5 worm cellular contexts compared by ENCODE assay signal in genomic region chrV:12596795-12597194, ce11.
A peak's percentile ranks its signal among the peaks of the same experiment; 100 is the strongest.
TF ChIP-seq lines count a peak whose summit lies in the region.

No protein-coding gene starts in this region.

TF ChIP-seq in whole organism, L1 larva, 84 proteins besides CTCF, POLR2A, EP300 and RAD21 (continues in another document):
- TF ChIP-seq snu-23 (GFP tag; optimal IDR thresholded peaks at IDR 0.05; lab: Kevin White, UChicago), result peak; percentile 71
- TF ChIP-seq dpl-1 (GFP tag; optimal IDR thresholded peaks at IDR 0.05; lab: Kevin White, UChicago), result peak in 2 of 3 experiments; percentile 33 to 34
- peak; percentile 22 for TF ChIP-seq nhr-77 (tag; optimal IDR thresholded peaks at IDR 0.05; lab: Kevin White, UChicago)
- peak; percentile 25 for TF ChIP-seq irx-1 (tag; optimal IDR thresholded peaks at IDR 0.05; lab: Kevin White, UChicago)
- TF ChIP-seq lsy-2 (tag; optimal IDR thresholded peaks at IDR 0.05; lab: Kevin White, UChicago), result peak; percentile 35 to 60
- peak; percentile 62 for TF ChIP-seq dsc-1 (tag; optimal IDR thresholded peaks at IDR 0.05; lab: Kevin White, UChicago)
- peak; percentile 22 for TF ChIP-seq snpc-4 (tag; optimal IDR thresholded peaks at IDR 0.05; lab: Kevin White, UChicago)
- TF ChIP-seq jun-1 (tag; optimal IDR thresholded peaks at IDR 0.05; lab: Kevin White, UChicago), result peak; percentile 41
- peak; percentile 66 for TF ChIP-seq C16A3.4 (tag; optimal IDR thresholded peaks at IDR 0.05; lab: Kevin White, UChicago)
- TF ChIP-seq pax-3 (tag; optimal IDR thresholded peaks at IDR 0.05; lab: Kevin White, UChicago), result peak; percentile 1
- TF ChIP-seq nhr-11 (tag; optimal IDR thresholded peaks at IDR 0.05; lab: Kevin White, UChicago), result no peak
- peak; percentile 24 for TF ChIP-seq tbx-2 (tag; optimal IDR thresholded peaks at IDR 0.05; lab: Kevin White, UChicago)
- TF ChIP-seq tlp-1 (tag; optimal IDR thresholded peaks at IDR 0.05; lab: Kevin White, UChicago), result no peak
- TF ChIP-seq mdl-1 (tag; optimal IDR thresholded peaks at IDR 0.05; lab: Kevin White, UChicago), result no peak
- TF ChIP-seq elt-3 (tag; optimal IDR thresholded peaks at IDR 0.05; lab: Kevin White, UChicago), result peak in 2 of 6 experiments; percentile 2 to 8
- peak in 1 of 2 experiments; percentile 61 for TF ChIP-seq ztf-11 (tag; optimal IDR thresholded peaks at IDR 0.05; lab: Kevin White, UChicago)
- TF ChIP-seq F16B12.6 (tag; optimal IDR thresholded peaks at IDR 0.05; lab: Kevin White, UChicago), result peak; percentile 21
- TF ChIP-seq vab-15 (tag; optimal IDR thresholded peaks at IDR 0.05; lab: Kevin White, UChicago), result peak; percentile 57

TF ChIP-seq in whole organism, L3 larva, 47 proteins besides CTCF, POLR2A, EP300 and RAD21 (continues in another document):
- TF ChIP-seq elt-2 (tag; optimal IDR thresholded peaks at IDR 0.05; lab: Kevin White, UChicago), result peak; percentile 45
- no peak for TF ChIP-seq elt-3 (tag; optimal IDR thresholded peaks at IDR 0.05; lab: Kevin White, UChicago)
- peak; percentile 51 for TF ChIP-seq nfya-1 (tag; optimal IDR thresholded peaks at IDR 0.05; lab: Kevin White, UChicago; ENCODE audit: insufficient read depth)
- TF ChIP-seq nhr-12 (tag; optimal IDR thresholded peaks at IDR 0.05; lab: Kevin White, UChicago), result no peak
- TF ChIP-seq nhr-25 (tag; optimal IDR thresholded peaks at IDR 0.05; lab: Kevin White, UChicago), result peak; percentile 71
- no peak for TF ChIP-seq zag-1 (tag; optimal IDR thresholded peaks at IDR 0.05; lab: Kevin White, UChicago)
- no peak for TF ChIP-seq daf-12 (tag; optimal IDR thresholded peaks at IDR 0.05; lab: Kevin White, UChicago)
- TF ChIP-seq egl-27 (tag; optimal IDR thresholded peaks at IDR 0.05; lab: Kevin White, UChicago), result peak; percentile 34
- TF ChIP-seq ceh-16 (tag; optimal IDR thresholded peaks at IDR 0.05; lab: Kevin White, UChicago), result no peak
- TF ChIP-seq ceh-82 (tag; optimal IDR thresholded peaks at IDR 0.05; lab: Kevin White, UChicago), result no peak
- TF ChIP-seq ceh-9 (tag; optimal IDR thresholded peaks at IDR 0.05; lab: Kevin White, UChicago), result no peak
- no peak for TF ChIP-seq R02D3.7 (tag; optimal IDR thresholded peaks at IDR 0.05; lab: Kevin White, UChicago)
- TF ChIP-seq pqm-1 (tag; optimal IDR thresholded peaks at IDR 0.05; lab: Kevin White, UChicago), result no peak
- TF ChIP-seq egl-5 (tag; optimal IDR thresholded peaks at IDR 0.05; lab: Kevin White, UChicago), result peak; percentile 77
- TF ChIP-seq mml-1 (tag; optimal IDR thresholded peaks at IDR 0.05; lab: Kevin White, UChicago), result no peak
- no peak for TF ChIP-seq ceh-28 (tag; optimal IDR thresholded peaks at IDR 0.05; lab: Kevin White, UChicago)
- no peak for TF ChIP-seq nhr-11 (tag; optimal IDR thresholded peaks at IDR 0.05; lab: Kevin White, UChicago)
- TF ChIP-seq elt-1 (tag; optimal IDR thresholded peaks at IDR 0.05; lab: Kevin White, UChicago), result no peak
- no peak for TF ChIP-seq ZK546.5 (tag; optimal IDR thresholded peaks at IDR 0.05; lab: Kevin White, UChicago)
- TF ChIP-seq fos-1 (tag; optimal IDR thresholded peaks at IDR 0.05; lab: Kevin White, UChicago), result no peak

TF ChIP-seq in whole organism, early embryonic, 17 proteins besides CTCF, POLR2A, EP300 and RAD21:
- peak; percentile 30 for TF ChIP-seq hnd-1 (tag; optimal IDR thresholded peaks at IDR 0.05; lab: Kevin White, UChicago)
- peak; percentile 45 for TF ChIP-seq ceh-36 (tag; optimal IDR thresholded peaks at IDR 0.05; lab: Kevin White, UChicago)
- TF ChIP-seq hmg-4 (GFP tag; optimal IDR thresholded peaks at IDR 0.05; lab: Kevin White, UChicago), result peak; percentile 90
- TF ChIP-seq scrt-1 (GFP tag; IDR thresholded peaks at IDR 0.05; lab: Robert Waterston, UW), result peak; percentile 71
- no peak for TF ChIP-seq ama-1 (optimal IDR thresholded peaks at IDR 0.05; lab: Kevin White, UChicago)
- peak; percentile 47 for TF ChIP-seq tbx-37 (GFP tag; conservative IDR thresholded peaks at IDR 0.05; lab: Robert Waterston, UW)
- TF ChIP-seq aly-1 (tag; optimal IDR thresholded peaks at IDR 0.05; lab: Kevin White, UChicago), result peak; percentile 80
- TF ChIP-seq ceh-13 (GFP tag; optimal IDR thresholded peaks at IDR 0.05; lab: Kevin White, UChicago), result peak; percentile 62
- TF ChIP-seq F13C5.2 (tag; optimal IDR thresholded peaks at IDR 0.05; lab: Kevin White, UChicago), result peak; percentile 85
- TF ChIP-seq flt-1 (GFP tag; IDR thresholded peaks at IDR 0.05; lab: Robert Waterston, UW), result peak; percentile 76
- peak; percentile 43 for TF ChIP-seq hmbx-1 (tag; optimal IDR thresholded peaks at IDR 0.05; lab: Kevin White, UChicago)
- no peak; the same call in 1 of the 2 replicates for TF ChIP-seq pes-1 (GFP tag; IDR thresholded peaks at IDR 0.05; lab: Robert Waterston, UW)
- TF ChIP-seq B0310.2 (tag; optimal IDR thresholded peaks at IDR 0.05; lab: Kevin White, UChicago), result peak; percentile 42
- peak; percentile 77 for TF ChIP-seq sea-1 (GFP tag; conservative IDR thresholded peaks at IDR 0.05; lab: Robert Waterston, UW)
- TF ChIP-seq ets-7 (tag; optimal IDR thresholded peaks at IDR 0.05; lab: Kevin White, UChicago), result peak; percentile 19
- TF ChIP-seq tra-4 (tag; optimal IDR thresholded peaks at IDR 0.05; lab: Kevin White, UChicago), result peak; percentile 65
- TF ChIP-seq tbx-11 (GFP tag; IDR thresholded peaks at IDR 0.05; lab: Robert Waterston, UW), result no peak

TF ChIP-seq in whole organism, midembryonic, 9 proteins besides CTCF, POLR2A, EP300 and RAD21:
- peak; percentile 78 for TF ChIP-seq ztf-23 (GFP tag; IDR thresholded peaks at IDR 0.05; lab: Robert Waterston, UW)
- TF ChIP-seq ztf-29 (GFP tag; IDR thresholded peaks at IDR 0.05; lab: Robert Waterston, UW), result peak; percentile 82
- TF ChIP-seq flt-1 (GFP tag; IDR thresholded peaks at IDR 0.05; lab: Robert Waterston, UW), result peak; percentile 87
- 0 out of 2 replicates have a peak, but pooled peaks have one; percentile 49 for TF ChIP-seq klf-2 (GFP tag; conservative IDR thresholded peaks at IDR 0.05; lab: Robert Waterston, UW)
- peak; percentile 69; the same call in 1 of the 2 replicates for TF ChIP-seq T22C8.4 (GFP tag; IDR thresholded peaks at IDR 0.05; lab: Robert Waterston, UW)
- peak; percentile 15 for TF ChIP-seq med-1 (GFP tag; optimal IDR thresholded peaks at IDR 0.05; lab: Kevin White, UChicago; ENCODE audit: insufficient read depth)
- peak; percentile 80; the same call in 1 of the 2 replicates for TF ChIP-seq tab-1 (GFP tag; IDR thresholded peaks at IDR 0.05; lab: Robert Waterston, UW)
- peak; percentile 48; the same call in 1 of the 2 replicates for TF ChIP-seq ref-1 (GFP tag; conservative IDR thresholded peaks at IDR 0.05; lab: Robert Waterston, UW)
- peak; percentile 58 for TF ChIP-seq cog-1 (tag; optimal IDR thresholded peaks at IDR 0.05; lab: Kevin White, UChicago)

TF ChIP-seq in whole organism, young adult, 124 proteins besides CTCF, POLR2A, EP300 and RAD21 (continues in another document):
- peak; percentile 61 for TF ChIP-seq lin-54 (GFP tag; optimal IDR thresholded peaks at IDR 0.05; lab: Kevin White, UChicago)
- no peak for TF ChIP-seq ceh-40 (GFP tag; IDR thresholded peaks at IDR 0.05; lab: Robert Waterston, UW)
- peak; percentile 27 for TF ChIP-seq lsl-1 (GFP tag; optimal IDR thresholded peaks at IDR 0.05; lab: Kevin White, UChicago)
- TF ChIP-seq lir-1 (GFP tag; conservative IDR thresholded peaks at IDR 0.05; lab: Robert Waterston, UW), result no peak
- peak; percentile 44 for TF ChIP-seq nhr-80 (tag; optimal IDR thresholded peaks at IDR 0.05; lab: Kevin White, UChicago)
- TF ChIP-seq ztf-22 (GFP tag; optimal IDR thresholded peaks at IDR 0.05; lab: Kevin White, UChicago), result no peak
- peak; percentile 89 for TF ChIP-seq tbp1 (GFP tag; optimal IDR thresholded peaks at IDR 0.05; lab: Kevin White, UChicago)
- TF ChIP-seq cebp-1 (GFP tag; IDR thresholded peaks at IDR 0.05; lab: Robert Waterston, UW), result no peak
- peak; percentile 58 for TF ChIP-seq cebp-1 (tag; optimal IDR thresholded peaks at IDR 0.05; lab: Kevin White, UChicago)
- peak; percentile 84 for TF ChIP-seq ZK185.1 (tag; optimal IDR thresholded peaks at IDR 0.05; lab: Kevin White, UChicago; ENCODE audit: poor library complexity, severe bottlenecking)
- TF ChIP-seq dpff-1 (tag; optimal IDR thresholded peaks at IDR 0.05; lab: Kevin White, UChicago), result no peak
- TF ChIP-seq lin-26 (GFP tag; IDR thresholded peaks at IDR 0.05; lab: Robert Waterston, UW), result peak; percentile 86
- no peak for TF ChIP-seq tlf-1 (GFP tag; optimal IDR thresholded peaks at IDR 0.05; lab: Kevin White, UChicago)
- TF ChIP-seq unc-62 (GFP tag; optimal IDR thresholded peaks at IDR 0.05; lab: Kevin White, UChicago), result no peak
- TF ChIP-seq egl-44 (GFP tag; IDR thresholded peaks at IDR 0.05; lab: Robert Waterston, UW), result peak; percentile 49; the same call in 1 of the 2 replicates
- peak; percentile 55 for TF ChIP-seq hrde-1 (tag; optimal IDR thresholded peaks at IDR 0.05; lab: Kevin White, UChicago; ENCODE audit: borderline replicate concordance)
- TF ChIP-seq B0019.2 (GFP tag; conservative IDR thresholded peaks at IDR 0.05; lab: Robert Waterston, UW), result no peak
- peak; percentile 53 for TF ChIP-seq snpc-3.4 (tag; optimal IDR thresholded peaks at IDR 0.05; lab: Kevin White, UChicago)
- peak; percentile 64 for TF ChIP-seq rpc-1 (optimal IDR thresholded peaks at IDR 0.05; lab: Kevin White, UChicago)
- TF ChIP-seq rpc-1 (tag; optimal IDR thresholded peaks at IDR 0.05; lab: Kevin White, UChicago), result peak; percentile 78
- peak; percentile 75; the same call in 1 of the 2 replicates for TF ChIP-seq nfyb-1 (GFP tag; IDR thresholded peaks at IDR 0.05; lab: Robert Waterston, UW)
- TF ChIP-seq mcd-1 (GFP tag; IDR thresholded peaks at IDR 0.05; lab: Robert Waterston, UW), result peak; percentile 50
- TF ChIP-seq rcor-1 (GFP tag; IDR thresholded peaks at IDR 0.05; lab: Robert Waterston, UW), result no peak
- peak; percentile 52 for TF ChIP-seq hlh-12 (tag; optimal IDR thresholded peaks at IDR 0.05; lab: Kevin White, UChicago)
- no peak for TF ChIP-seq dpl-1 (GFP tag; optimal IDR thresholded peaks at IDR 0.05; lab: Kevin White, UChicago)
- no peak for TF ChIP-seq F52B5.7 (tag; optimal IDR thresholded peaks at IDR 0.05; lab: Kevin White, UChicago)
- peak; percentile 24 for TF ChIP-seq snpc-1.1 (tag; optimal IDR thresholded peaks at IDR 0.05; lab: Kevin White, UChicago; ENCODE audit: insufficient read depth)
- TF ChIP-seq nfya-2 (GFP tag; IDR thresholded peaks at IDR 0.05; lab: Robert Waterston, UW), result no peak
- TF ChIP-seq hmg-20 (GFP tag; IDR thresholded peaks at IDR 0.05; lab: Robert Waterston, UW), result no peak
- peak; percentile 2 for TF ChIP-seq unc-130 (GFP tag; optimal IDR thresholded peaks at IDR 0.05; lab: Kevin White, UChicago)
- TF ChIP-seq T07F8.4 (tag; optimal IDR thresholded peaks at IDR 0.05; lab: Kevin White, UChicago), result peak; percentile 56
- 0 out of 2 replicates have a peak, but pooled peaks have one; percentile 15 for TF ChIP-seq Y79H2A.3 (GFP tag; conservative IDR thresholded peaks at IDR 0.05; lab: Robert Waterston, UW)
- peak; percentile 55 for TF ChIP-seq snpc-1.3 (tag; optimal IDR thresholded peaks at IDR 0.05; lab: Kevin White, UChicago; ENCODE audit: insufficient read depth)
- TF ChIP-seq C17E4.6 (GFP tag; IDR thresholded peaks at IDR 0.05; lab: Robert Waterston, UW), result no peak

Comparison
In these comparisons a context has a peak if more than half of its experiments do, and no peak if none do; other contexts are left out.
1. Of the 8 proteins assayed by ChIP-seq in both whole organism, young adult and whole organism, L1 larva: peak only in whole organism, young adult: ama-1; only in whole organism, L1 larva: dpl-1 and efl-1; in both: nhr-90, snpc-4 and unc-130; in neither: 1; mixed calls (peak in some experiments, not most) for 1.